Fruit fly (Drosophila melanogaster) S2 (cell line): ENCODE results near the gene Polr3G.

Experiments used
- CG8478 ChIP-seq: fragments of >200 bp; optimal IDR thresholded peaks from 2 replicates; lab custom pipeline; 2018
- CTCF ChIP-seq, 2 experiments: fragments of >200 bp; optimal IDR thresholded peaks; 2 replicates each; lab custom pipeline; 2018

Polr3G gene

DNA sequence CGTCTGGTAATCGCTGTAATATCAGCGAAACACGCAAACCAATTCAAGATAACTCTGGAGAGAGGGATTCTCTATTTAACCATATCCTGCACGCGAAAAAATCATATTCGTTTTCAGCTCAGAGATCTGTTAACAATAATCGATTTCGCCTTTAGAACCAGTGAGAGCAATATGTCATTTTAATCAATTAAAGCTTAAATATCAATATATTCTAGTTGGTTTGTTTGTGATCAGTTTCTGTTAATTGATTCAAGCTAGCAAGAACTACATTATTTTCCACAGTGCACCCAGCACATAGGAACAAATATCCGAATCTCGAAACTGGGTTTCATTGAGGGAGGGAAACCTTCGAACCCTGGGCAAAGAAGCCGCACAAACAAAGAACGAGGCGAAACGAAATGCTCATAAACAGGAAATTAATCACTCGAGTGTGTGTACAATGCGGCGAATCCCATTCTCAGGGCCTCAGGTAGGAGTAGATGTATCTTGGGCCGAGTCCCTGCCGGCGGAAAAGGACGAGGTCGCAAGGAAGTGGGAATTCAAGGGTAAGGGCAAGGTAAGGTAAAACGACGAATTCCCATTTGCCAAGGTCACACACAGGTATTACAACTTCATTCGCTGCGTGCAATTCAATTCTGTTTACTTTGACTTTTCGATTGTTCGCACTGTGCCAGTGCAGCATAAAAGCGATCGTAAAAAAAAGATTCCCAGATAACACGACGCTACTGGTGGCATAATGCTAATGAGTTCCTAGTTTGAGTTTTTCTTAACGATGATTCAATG lies 10.8 kb downstream of the Polr3G start:
- no peak for TF ChIP-seq CTCF (optimal IDR thresholded peaks at IDR 0.05; lab: Kevin White, UChicago)
- no peak for TF ChIP-seq CG8478 (lab: Kevin White, UChicago)

DNA sequence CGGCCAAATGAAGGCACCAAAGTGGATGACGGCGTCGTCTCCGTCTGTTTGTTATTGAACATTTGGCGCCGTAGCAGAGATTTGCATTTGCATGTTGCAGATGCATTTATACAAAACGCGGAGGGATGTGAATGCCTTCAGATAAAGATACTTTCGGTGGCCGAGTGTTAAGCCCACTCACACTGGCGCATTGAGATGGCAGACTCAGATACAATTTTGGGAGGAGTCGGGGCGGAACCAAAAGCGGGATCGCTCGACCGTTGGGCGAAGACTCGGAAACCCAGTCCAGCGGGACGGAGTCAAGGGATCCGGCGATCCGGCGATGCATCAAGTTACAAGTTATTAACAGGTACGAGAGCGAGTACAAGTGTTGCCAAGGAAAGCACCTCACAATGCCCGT lies 14.8 kb downstream of the Polr3G start:
- TF ChIP-seq CG8478 (lab: Kevin White, UChicago) = no peak
- TF ChIP-seq CTCF (optimal IDR thresholded peaks at IDR 0.05; lab: Kevin White, UChicago) = no peak

DNA sequence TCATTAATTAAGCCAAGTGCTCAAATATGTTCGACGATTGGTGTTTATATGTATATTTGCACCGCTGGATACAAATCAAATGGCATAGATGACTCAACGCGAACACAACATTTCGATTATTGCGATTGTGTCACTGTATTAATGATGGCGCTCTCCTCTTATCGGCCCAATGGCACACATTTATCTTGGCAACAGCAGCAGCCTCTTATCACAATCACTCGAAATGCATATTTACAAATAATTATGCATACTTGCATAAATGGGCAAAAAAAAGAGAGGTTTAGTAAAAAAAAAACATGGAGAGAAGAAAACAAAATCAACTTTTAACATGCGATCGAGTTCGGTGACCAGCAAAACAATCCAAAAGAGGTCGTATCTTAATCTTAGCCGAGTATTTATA lies 15.7 kb downstream of the Polr3G start:
- TF ChIP-seq CTCF (optimal IDR thresholded peaks at IDR 0.05; lab: Kevin White, UChicago) = no peak
- TF ChIP-seq CG8478 (lab: Kevin White, UChicago) = no peak

DNA sequence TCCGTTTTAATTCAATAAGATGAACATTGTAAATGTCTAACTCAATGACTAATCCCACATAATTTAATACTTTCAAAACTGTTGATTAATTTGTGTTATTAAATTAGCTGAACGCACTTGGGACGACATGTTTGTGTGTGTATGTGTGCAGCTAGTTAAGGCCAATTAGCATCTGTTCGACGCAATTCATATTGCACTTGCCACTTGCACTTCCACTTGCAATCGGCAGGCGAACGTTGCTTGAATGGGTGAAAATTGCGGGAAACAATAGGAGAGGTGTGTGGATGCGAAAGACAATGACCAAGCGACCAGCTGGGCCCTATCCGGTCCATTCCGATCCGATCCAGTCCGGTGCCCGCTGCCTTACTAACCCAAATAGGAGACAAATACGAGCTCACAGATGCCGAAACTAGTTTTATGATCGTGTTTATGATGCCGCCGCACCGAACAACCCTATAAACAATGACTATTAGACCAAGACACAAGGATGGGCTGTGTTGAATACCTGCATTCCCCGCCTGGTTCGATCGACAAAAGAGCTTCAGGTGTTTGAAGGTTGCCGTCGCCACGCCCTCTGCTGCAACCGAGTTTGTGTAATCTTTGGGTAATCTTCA lies 19.3 kb downstream of the Polr3G start:
- TF ChIP-seq CTCF (optimal IDR thresholded peaks at IDR 0.05; lab: Kevin White, UChicago) (no peak), CG8478 (lab: Kevin White, UChicago) (no peak)

DNA sequence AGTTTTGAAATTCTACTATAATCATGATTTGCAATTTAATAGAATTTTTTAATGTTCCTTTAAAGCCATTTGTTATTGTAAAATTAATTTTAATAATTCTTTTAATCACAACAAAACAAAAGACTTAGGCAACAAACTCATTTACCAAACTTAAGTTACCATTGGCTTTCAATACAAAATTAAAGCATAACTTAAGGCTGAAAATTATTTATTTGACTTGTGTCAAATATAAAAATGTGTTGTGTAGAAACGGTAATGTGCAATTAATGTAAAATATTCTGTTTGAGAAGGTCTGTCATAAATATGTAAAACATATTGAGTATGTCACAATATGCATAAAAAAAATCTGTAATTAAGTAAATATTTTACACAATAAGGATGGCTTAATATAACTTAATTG lies 19.9 kb downstream of the Polr3G start:
- TF ChIP-seq CG8478 (lab: Kevin White, UChicago) (no peak), CTCF (optimal IDR thresholded peaks at IDR 0.05; lab: Kevin White, UChicago) (peak in 1 of 2 experiments; percentile 35)

DNA sequence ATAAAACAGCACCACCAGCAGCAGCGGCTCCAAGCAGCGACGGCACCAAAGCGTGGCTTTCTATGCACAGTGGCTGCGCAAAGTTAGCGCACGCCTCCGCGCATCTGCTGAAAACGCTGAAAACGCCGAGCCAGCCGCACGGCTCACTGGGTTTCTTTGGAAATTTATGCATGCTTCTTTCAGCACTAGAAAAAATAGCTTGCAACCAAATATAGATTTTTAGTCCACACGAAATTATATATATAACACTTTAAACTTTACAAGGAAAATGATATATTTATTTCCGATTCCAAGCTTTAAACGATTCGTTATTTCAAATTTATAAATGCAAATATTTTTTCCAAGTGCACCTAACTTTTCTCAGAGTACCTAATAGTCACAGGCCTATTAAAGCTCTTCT lies 22.3 kb downstream of the Polr3G start:
- TF ChIP-seq CG8478 (lab: Kevin White, UChicago) (no peak), CTCF (optimal IDR thresholded peaks at IDR 0.05; lab: Kevin White, UChicago) (no peak)

DNA sequence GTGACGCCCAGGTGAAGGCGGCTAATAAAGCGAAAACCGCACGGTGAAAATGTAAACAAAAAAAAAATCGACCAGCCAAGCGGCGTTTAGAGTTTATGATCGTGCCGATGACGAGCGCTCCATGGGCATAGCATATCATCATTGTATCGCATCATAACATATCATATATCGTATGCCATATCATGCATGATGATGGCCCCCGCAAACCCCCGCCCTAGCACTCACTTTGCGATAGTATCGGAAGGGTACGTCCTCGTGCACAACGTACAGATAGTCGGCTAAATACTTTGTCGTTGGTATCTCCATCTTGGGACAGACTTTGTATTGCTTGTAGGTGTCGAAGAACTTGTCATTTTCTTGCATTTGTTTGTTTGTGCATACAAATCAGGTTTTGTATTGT lies 23.7 kb downstream of the Polr3G start:
- TF ChIP-seq CG8478 (lab: Kevin White, UChicago) (no peak), CTCF (optimal IDR thresholded peaks at IDR 0.05; lab: Kevin White, UChicago) (no peak)

DNA sequence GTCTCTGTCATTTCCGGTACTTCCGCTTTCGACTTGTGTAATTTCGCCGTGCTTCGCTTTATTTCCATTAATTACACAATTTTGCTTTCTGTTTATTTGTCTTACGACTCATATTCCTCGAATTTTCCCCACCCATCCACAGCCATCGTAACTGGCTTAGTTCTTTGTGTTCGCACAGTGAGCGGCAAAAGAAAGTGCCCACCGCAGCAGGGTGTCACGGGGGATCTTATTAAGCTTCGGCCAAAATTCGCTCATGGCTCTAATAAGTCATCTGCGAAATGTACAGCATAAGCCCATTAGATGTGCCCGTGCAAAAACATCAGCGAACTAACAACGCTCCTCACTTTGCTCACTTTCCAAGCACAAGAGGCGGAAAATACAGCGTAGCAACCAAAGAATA lies 24.5 kb downstream of the Polr3G start:
- no peak for TF ChIP-seq CG8478 (lab: Kevin White, UChicago)
- TF ChIP-seq CTCF (optimal IDR thresholded peaks at IDR 0.05; lab: Kevin White, UChicago) = no peak

DNA sequence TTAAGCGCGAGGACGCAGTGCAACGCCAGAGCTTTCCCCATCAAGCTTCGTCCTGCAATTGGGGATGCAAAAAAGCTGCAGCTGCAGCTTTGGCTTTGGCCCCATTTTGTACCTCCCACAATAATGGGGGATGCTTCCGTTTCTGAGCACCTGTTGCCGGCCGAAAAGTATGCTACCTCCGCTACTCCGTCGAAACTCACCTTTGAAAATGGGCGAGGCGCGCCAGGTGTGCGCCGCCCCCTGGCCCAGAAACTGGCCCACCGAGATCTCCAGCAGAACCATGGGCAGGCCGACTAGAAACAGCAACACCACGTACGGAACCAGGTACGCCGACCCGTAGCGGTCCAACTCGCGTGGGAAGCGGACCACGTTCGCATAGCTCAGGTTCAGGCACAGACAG lies 25.5 kb downstream of the Polr3G start:
- no peak for TF ChIP-seq CG8478 (lab: Kevin White, UChicago)
- TF ChIP-seq CTCF (optimal IDR thresholded peaks at IDR 0.05; lab: Kevin White, UChicago) = no peak

DNA sequence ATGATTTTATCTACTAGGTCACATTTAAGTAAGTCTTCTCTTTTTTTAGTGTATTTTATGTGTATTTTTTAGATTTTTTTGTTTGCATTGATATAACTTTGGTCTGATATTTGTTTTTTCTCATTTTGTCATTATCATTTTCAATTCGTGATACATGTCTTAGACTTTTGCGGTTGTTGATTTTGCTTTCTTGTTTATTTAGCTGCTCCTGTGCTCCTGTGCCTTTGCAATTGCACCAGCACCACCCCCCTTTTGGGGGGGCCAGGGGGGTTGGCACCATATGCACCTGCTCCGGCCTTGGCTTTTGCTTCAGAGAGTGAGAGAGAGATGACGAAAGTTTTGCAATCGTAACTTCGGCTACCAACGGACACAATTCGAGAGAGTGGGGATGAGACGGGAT lies 26.0 kb downstream of the Polr3G start:
- TF ChIP-seq CTCF (optimal IDR thresholded peaks at IDR 0.05; lab: Kevin White, UChicago) (no peak), CG8478 (lab: Kevin White, UChicago) (no peak)

DNA sequence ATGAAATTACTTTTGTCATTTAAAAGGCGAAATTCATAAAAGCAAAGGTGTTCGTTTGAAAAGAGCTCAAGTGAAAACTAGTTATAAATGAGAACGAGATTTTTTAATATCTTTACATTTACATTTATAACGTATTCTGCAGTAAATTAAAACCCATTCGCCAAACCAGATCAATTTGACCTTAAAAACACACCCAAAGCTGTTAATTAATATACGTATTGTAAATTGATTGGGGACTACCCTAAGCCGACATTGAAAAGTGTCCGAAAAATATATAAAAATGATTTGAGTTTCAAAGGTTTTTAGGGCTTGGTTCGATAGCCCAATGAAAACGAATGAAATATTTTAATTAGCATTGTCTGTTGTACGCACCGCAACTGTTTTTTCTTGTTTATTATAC lies 27.9 kb downstream of the Polr3G start:
- TF ChIP-seq CG8478 (lab: Kevin White, UChicago) (no peak), CTCF (optimal IDR thresholded peaks at IDR 0.05; lab: Kevin White, UChicago) (no peak)

DNA sequence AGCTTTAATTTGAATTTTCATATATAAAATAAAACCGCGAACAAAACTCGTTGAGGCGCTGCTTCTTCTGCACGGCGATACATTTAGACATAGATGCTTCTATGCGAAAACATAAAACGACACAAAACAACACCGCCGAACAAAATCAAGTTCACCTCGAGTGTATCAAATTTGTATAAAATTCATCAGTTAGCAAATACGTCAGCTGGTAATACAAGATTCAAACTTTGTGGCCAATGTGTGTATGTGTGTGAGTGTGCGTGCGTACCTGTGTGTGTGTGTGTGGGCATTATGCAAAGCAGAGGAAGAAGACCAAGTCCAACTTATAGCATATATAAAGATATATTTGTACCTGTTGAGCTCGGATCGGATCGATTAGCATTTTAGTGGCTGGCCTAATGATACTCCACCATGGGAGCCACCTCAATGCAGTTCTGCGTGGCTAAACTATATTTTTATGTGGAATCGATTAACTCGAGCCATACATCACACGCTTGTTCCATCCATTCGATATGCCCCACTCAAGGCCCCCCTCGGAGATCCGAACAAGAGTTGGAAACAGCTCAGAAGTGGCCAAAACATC lies 32.4 kb downstream of the Polr3G start:
- TF ChIP-seq CTCF (optimal IDR thresholded peaks at IDR 0.05; lab: Kevin White, UChicago) (no peak), CG8478 (lab: Kevin White, UChicago) (no peak)

DNA sequence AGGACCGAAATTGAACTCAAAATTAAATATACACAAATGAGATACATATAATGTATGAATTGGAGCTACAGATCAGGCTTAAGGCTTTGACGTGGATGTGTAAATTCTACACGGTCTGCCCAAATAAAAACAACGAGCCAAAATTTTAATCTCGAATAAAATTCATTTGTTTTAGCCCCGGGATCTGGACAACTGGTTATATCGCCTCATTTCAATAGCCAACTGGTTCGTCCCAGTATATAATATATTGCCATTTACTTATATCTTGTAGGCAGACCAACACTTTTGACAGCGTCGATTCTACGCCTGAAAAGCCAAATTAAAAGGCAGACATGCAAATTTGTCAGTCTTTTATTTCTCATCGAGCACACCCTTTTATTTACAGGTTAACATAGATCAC lies 33.8 kb downstream of the Polr3G start:
- no peak for TF ChIP-seq CG8478 (lab: Kevin White, UChicago)
- no peak for TF ChIP-seq CTCF (optimal IDR thresholded peaks at IDR 0.05; lab: Kevin White, UChicago)

DNA sequence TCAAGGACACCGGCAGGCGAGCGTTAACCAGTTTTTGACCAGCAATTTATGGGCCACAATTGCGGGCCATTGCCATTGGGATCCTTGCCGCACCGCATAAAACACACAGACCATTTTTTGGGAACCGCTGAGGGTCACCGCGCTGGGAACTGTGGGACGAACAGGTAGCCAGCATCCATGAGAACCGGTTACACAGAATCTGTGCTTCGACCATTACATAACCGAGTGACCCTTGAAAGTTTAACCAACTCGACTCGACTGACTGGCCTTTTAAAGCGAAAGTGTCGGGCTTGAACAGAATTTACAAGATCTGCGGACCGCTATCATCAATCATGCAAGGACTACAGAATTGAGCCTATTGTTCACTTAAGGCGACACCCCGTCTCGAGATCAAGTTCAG lies 34.5 kb downstream of the Polr3G start:
- TF ChIP-seq CTCF (optimal IDR thresholded peaks at IDR 0.05; lab: Kevin White, UChicago) (no peak), CG8478 (lab: Kevin White, UChicago) (no peak)

DNA sequence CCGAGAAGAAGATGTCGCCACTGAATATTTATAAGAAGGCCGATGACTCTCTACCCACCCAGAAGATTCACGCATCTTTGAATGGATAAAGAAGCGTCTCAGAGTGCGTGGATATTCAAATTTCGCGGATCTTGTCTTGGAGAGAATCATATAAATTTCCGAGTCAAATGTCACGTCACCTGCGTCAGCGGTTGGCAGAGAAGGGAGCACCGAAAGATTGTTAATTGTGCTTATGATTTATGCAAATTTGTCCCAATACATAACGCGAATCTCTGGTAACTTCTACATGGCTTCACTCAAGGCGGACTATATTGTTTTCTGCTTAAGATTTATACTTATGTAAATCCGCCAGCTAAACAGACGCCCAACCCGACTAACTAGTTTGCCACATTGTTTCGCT lies 35.8 kb downstream of the Polr3G start:
- no peak for TF ChIP-seq CTCF (optimal IDR thresholded peaks at IDR 0.05; lab: Kevin White, UChicago)
- TF ChIP-seq CG8478 (lab: Kevin White, UChicago) = no peak
